Fruit fly (Drosophila melanogaster): ENCODE data around the gene Naa60.

Gene Naa60

DNA sequence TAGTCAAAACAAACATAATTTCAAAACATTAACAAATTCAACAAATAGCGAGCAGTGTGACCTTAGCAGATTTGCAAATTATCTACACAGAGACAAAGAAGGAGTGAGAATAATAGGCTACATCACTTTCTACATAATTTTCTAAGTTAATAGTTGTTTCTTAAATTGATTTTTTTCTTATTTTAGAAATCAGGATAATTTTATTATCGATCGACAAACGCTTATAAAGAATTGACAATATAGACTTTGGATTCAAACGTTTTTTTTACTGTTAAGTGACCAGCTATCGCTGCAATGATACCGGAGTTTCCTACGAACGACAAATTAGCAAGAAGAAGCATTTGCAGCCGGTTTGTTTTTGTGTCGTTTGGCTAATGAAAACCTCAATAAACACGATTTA is 3.6 kb upstream of the Naa60 start, which contains the start of the genes nbs and defl (continued):
- TF ChIP-seq CG33213 (GFP tag; optimal IDR thresholded peaks at IDR 0.05) (no peak), toy (GFP tag; IDR thresholded peaks at IDR 0.05) (no peak), CG9609 (GFP tag; optimal IDR thresholded peaks at IDR 0.05) (peak; percentile 42), CG18619 (GFP tag; optimal IDR thresholded peaks at IDR 0.05) (no peak), HLH4C (GFP tag; IDR thresholded peaks at IDR 0.05; ENCODE audit: partially characterized antibody) (no peak), CG6654 (GFP tag; optimal IDR thresholded peaks at IDR 0.05) (no peak), CG2129 (GFP tag; IDR thresholded peaks at IDR 0.05; ENCODE audit: partially characterized antibody) (no peak), yki (optimal IDR thresholded peaks at IDR 0.05) (no peak), hbn (GFP tag; IDR thresholded peaks at IDR 0.05; ENCODE audit: partially characterized antibody) (no peak), HHEX (GFP tag; optimal IDR thresholded peaks at IDR 0.05) (peak; percentile 16), fru (optimal IDR thresholded peaks at IDR 0.05) (no peak), sim (GFP tag; IDR thresholded peaks at IDR 0.05) (no peak), pfk (GFP tag; optimal IDR thresholded peaks at IDR 0.05) (no peak), CrebB (tag; optimal IDR thresholded peaks at IDR 0.05) (no peak), en (GFP tag; optimal IDR thresholded peaks at IDR 0.05) (no peak), CG12155 (GFP tag; optimal IDR thresholded peaks at IDR 0.05) (peak; percentile 69), bab2 (GFP tag; optimal IDR thresholded peaks at IDR 0.05) (peak; percentile 68), trh (GFP tag; optimal IDR thresholded peaks at IDR 0.05) (no peak), CG5953 (GFP tag; IDR thresholded peaks at IDR 0.05) (no peak), CG9727 (GFP tag; optimal IDR thresholded peaks at IDR 0.05) (peak; percentile 44), btn (GFP tag; optimal IDR thresholded peaks at IDR 0.05) (no peak), dmrt99B (tag; optimal IDR thresholded peaks at IDR 0.05) (no peak), prd (optimal IDR thresholded peaks at IDR 0.05) (no peak), prd (GFP tag; IDR thresholded peaks at IDR 0.05) (peak; percentile 84), fd3F (GFP tag; optimal IDR thresholded peaks at IDR 0.05) (peak; percentile 49), Fer3 (tag; optimal IDR thresholded peaks at IDR 0.05) (peak; percentile 66), CG6683 (GFP tag; optimal IDR thresholded peaks at IDR 0.05) (no peak), Asciz (GFP tag; optimal IDR thresholded peaks at IDR 0.05) (no peak), CG12071 (GFP tag; optimal IDR thresholded peaks at IDR 0.05) (no peak), CG8478 (optimal IDR thresholded peaks at IDR 0.05) (no peak), CG3407 (GFP tag; optimal IDR thresholded peaks at IDR 0.05) (no peak), gro (GFP tag; optimal IDR thresholded peaks at IDR 0.05) (peak; percentile 57), fd64A (GFP tag; optimal IDR thresholded peaks at IDR 0.05) (no peak), nmo (GFP tag; optimal IDR thresholded peaks at IDR 0.05) (peak; percentile 79), sisA (GFP tag; IDR thresholded peaks at IDR 0.05) (peak; percentile 78), gt (GFP tag; IDR thresholded peaks at IDR 0.05) (no peak), CG13775 (GFP tag; optimal IDR thresholded peaks at IDR 0.05) (peak; percentile 39), CG43689 (GFP tag; IDR thresholded peaks at IDR 0.05) (no peak), CG11696 (GFP tag; IDR thresholded peaks at IDR 0.05) (no peak), fu2 (GFP tag; optimal IDR thresholded peaks at IDR 0.05) (peak; percentile 71), Abd-B (GFP tag; optimal IDR thresholded peaks at IDR 0.05) (peak; percentile 58), ase (GFP tag; IDR thresholded peaks at IDR 0.05) (peak; percentile 62; the same call in 2 of the 3 replicates), lola (GFP tag; optimal IDR thresholded peaks at IDR 0.05) (peak in 1 of 3 experiments; percentile 56), Elba2 (GFP tag; optimal IDR thresholded peaks at IDR 0.05) (no peak), CG8944 (GFP tag; optimal IDR thresholded peaks at IDR 0.05) (peak; percentile 50), ftz-f1 (GFP tag; optimal IDR thresholded peaks at IDR 0.05) (no peak), CG4617 (GFP tag; optimal IDR thresholded peaks at IDR 0.05; ENCODE audit: borderline replicate concordance) (peak; percentile 75), otp (GFP tag; IDR thresholded peaks at IDR 0.05) (no peak), Eip74EF (GFP tag; optimal IDR thresholded peaks at IDR 0.05) (no peak), CG12219 (GFP tag; optimal IDR thresholded peaks at IDR 0.05) (no peak), Lpt (GFP tag; optimal IDR thresholded peaks at IDR 0.05) (no peak), zen2 (GFP tag; IDR thresholded peaks at IDR 0.05; ENCODE audit: partially characterized antibody) (no peak; the same call in 2 of the 3 replicates)
